Fruit fly (Drosophila melanogaster): ENCODE data around the gene CG34241.
A peak's percentile ranks its signal among the peaks of the same experiment; 100 is the strongest.

Gene CG34241

DNA sequence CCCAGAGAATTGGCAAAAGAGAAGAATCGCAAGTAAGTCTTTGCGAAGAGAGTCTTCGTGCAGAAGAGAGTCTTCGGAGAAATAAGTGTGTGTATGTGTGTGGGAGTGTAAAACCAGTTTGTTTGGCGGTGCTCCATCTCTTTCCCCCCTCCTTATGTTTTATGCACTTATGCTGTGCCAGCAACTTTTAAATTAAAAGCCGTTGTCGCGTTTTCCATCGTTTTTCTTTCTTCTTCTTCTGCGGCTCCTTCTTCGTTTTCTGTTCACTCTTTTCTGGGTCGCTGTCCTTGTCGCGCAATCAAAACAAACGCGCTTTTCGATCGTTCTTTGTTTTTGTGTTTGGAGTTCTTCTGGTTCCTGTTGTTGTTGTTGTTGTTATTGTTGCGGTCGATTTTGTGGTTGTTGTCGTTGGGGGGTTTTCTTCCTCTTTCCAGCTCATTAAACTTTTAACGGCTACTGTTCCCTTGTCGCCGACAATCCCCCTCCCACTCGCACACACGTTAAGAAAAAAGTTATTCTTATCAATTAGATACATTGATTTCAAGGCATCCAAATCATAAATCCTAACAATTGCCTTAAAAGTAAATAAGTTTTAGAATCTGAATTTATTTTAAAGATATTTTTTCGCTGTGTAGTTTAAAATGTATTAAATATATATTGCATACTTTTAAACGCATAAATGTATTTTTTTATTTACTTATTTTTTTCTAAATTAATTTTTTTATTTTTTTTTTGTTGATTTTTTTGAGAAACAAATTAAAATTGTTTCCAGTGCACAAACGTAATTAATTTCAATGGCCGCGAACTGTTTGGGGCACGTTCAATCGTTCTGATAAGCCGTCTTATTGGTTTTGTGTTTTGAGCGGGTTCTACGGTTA is 16.5 kb upstream of the CG34241 start (continued):
- TF ChIP-seq CG30403 (GFP tag; optimal IDR thresholded peaks at IDR 0.05) (peak; percentile 62), CG10462 (GFP tag; optimal IDR thresholded peaks at IDR 0.05) (peak; percentile 29), HHEX (GFP tag; optimal IDR thresholded peaks at IDR 0.05) (peak; percentile 73), Hmx (GFP tag; optimal IDR thresholded peaks at IDR 0.05) (no peak), kay (GFP tag; optimal IDR thresholded peaks at IDR 0.05) (peak; percentile 40), CG1647 (GFP tag; optimal IDR thresholded peaks at IDR 0.05) (peak; percentile 5), CG34376 (GFP tag; optimal IDR thresholded peaks at IDR 0.05) (no peak), CG16813 (GFP tag; IDR thresholded peaks at IDR 0.05; ENCODE audit: partially characterized antibody) (no peak), CG13296 (GFP tag; optimal IDR thresholded peaks at IDR 0.05) (peak; percentile 71), gt (GFP tag; IDR thresholded peaks at IDR 0.05) (no peak), Hmr (GFP tag; optimal IDR thresholded peaks at IDR 0.05) (no peak), corto (GFP tag; optimal IDR thresholded peaks at IDR 0.05) (no peak), dan (GFP tag; IDR thresholded peaks at IDR 0.05) (no peak), CG4282 (GFP tag; optimal IDR thresholded peaks at IDR 0.05) (no peak), CG43689 (GFP tag; IDR thresholded peaks at IDR 0.05) (no peak), disco-r (GFP tag; optimal IDR thresholded peaks at IDR 0.05) (no peak), org-1 (GFP tag; optimal IDR thresholded peaks at IDR 0.05) (peak; percentile 49), CG8281 (tag; optimal IDR thresholded peaks at IDR 0.05) (peak; percentile 71), CG2678 (tag; optimal IDR thresholded peaks at IDR 0.05) (peak; percentile 95), CG8765 (GFP tag; IDR thresholded peaks at IDR 0.05) (no peak), Hr78 (GFP tag; optimal IDR thresholded peaks at IDR 0.05) (peak in 1 of 2 experiments; percentile 77), MTF-1 (GFP tag; optimal IDR thresholded peaks at IDR 0.05; ENCODE audit: borderline replicate concordance) (peak; percentile 27), CG16815 (GFP tag; optimal IDR thresholded peaks at IDR 0.05) (peak; percentile 69), al (GFP tag; IDR thresholded peaks at IDR 0.05) (peak; percentile 52), mirr (GFP tag; optimal IDR thresholded peaks at IDR 0.05) (no peak), Dip2 (GFP tag; IDR thresholded peaks at IDR 0.05) (no peak), Hand (GFP tag; optimal IDR thresholded peaks at IDR 0.05) (no peak), maf-S (GFP tag; optimal IDR thresholded peaks at IDR 0.05) (no peak), HLH4C (GFP tag; IDR thresholded peaks at IDR 0.05; ENCODE audit: partially characterized antibody) (no peak), CG15696 (tag; optimal IDR thresholded peaks at IDR 0.05) (peak; percentile 79), nerfin-1 (tag; optimal IDR thresholded peaks at IDR 0.05) (peak; percentile 85), shn (GFP tag; optimal IDR thresholded peaks at IDR 0.05) (peak; percentile 33), CG12659 (GFP tag; optimal IDR thresholded peaks at IDR 0.05) (peak; percentile 86), CG7928 (GFP tag; optimal IDR thresholded peaks at IDR 0.05) (no peak), bsh (GFP tag; optimal IDR thresholded peaks at IDR 0.05) (peak; percentile 52 to 95), ap (GFP tag; IDR thresholded peaks at IDR 0.05) (no peak), CG11247 (GFP tag; IDR thresholded peaks at IDR 0.05) (no peak; the same call in 1 of the 2 replicates), Myb (GFP tag; optimal IDR thresholded peaks at IDR 0.05) (no peak), twi (tag; optimal IDR thresholded peaks at IDR 0.05) (peak; percentile 88), croc (GFP tag; conservative IDR thresholded peaks at IDR 0.05) (peak; percentile 76), CG14860 (GFP tag; IDR thresholded peaks at IDR 0.05; ENCODE audit: partially characterized antibody) (no peak), CG4328 (GFP tag; optimal IDR thresholded peaks at IDR 0.05) (peak; percentile 57), CG30020 (tag; optimal IDR thresholded peaks at IDR 0.05) (peak; percentile 77), HLHmδ (GFP tag; optimal IDR thresholded peaks at IDR 0.05) (no peak), CG4820 (GFP tag; optimal IDR thresholded peaks at IDR 0.05) (peak; percentile 60), Meics (GFP tag; optimal IDR thresholded peaks at IDR 0.05) (peak; percentile 82), Dll (GFP tag; IDR thresholded peaks at IDR 0.05; ENCODE audit: partially characterized antibody) (no peak), Nf-YC (tag; optimal IDR thresholded peaks at IDR 0.05) (peak; percentile 67)
